Worm (Caenorhabditis elegans) whole organism, L1 larva: ENCODE data around the gene K10G6.5.
A peak's percentile ranks its signal among the peaks of the same experiment; 100 is the strongest.

Experiments used
- C04F5.9 ChIP-seq: sonication (generic microtip); optimal IDR thresholded peaks from 2 replicates; lab custom pipeline; 2016; ENCODE audit warnings: missing genetic modification characterization, missing compliant biosample characterization
- C16A3.4 ChIP-seq: fragments of 150-350 bp; optimal IDR thresholded peaks from 2 replicates; lab custom pipeline; 2014; ENCODE audit warnings: missing biosample characterization, missing genetic modification characterization
- ama-1 ChIP-seq: fragments of 150-350 bp; optimal IDR thresholded peaks from 2 replicates; lab custom pipeline; 2014
- blmp-1 ChIP-seq: fragments of 150-350 bp; optimal IDR thresholded peaks from 2 replicates; lab custom pipeline; 2014; ENCODE audit warnings: missing biosample characterization, missing genetic modification characterization
- ceh-63 ChIP-seq: fragments of 200-800 bp; sonication (Bioruptor generic); optimal IDR thresholded peaks from 2 replicates; lab custom pipeline; 2018; ENCODE audit warnings: mild to moderate bottlenecking, missing genetic modification characterization, missing compliant biosample characterization
- ceh-82 ChIP-seq, 3 experiments: fragments of 150-350 bp in 1 of 3; sonication (generic microtip) in 2 of 3; optimal IDR thresholded peaks; 2 replicates each; lab custom pipeline; 2014 to 2017; ENCODE audit warnings: missing biosample characterization in 3 of 3, missing genetic modification characterization in 3 of 3
- ceh-88 ChIP-seq: fragments of 200-800 bp; sonication (Bioruptor generic); IDR thresholded peaks from 2 replicates; pipeline ENCODE4 v1.3.6; 2022; ENCODE audit warnings: missing genetic modification characterization, missing compliant biosample characterization
- ces-1 ChIP-seq: fragments of 150-350 bp; optimal IDR thresholded peaks from 2 replicates; lab custom pipeline; 2014; ENCODE audit warnings: missing biosample characterization, missing genetic modification reagents, missing genetic modification characterization
- dsc-1 ChIP-seq: sonication (generic microtip); optimal IDR thresholded peaks from 2 replicates; lab custom pipeline; 2016; ENCODE audit warnings: mild to moderate bottlenecking, missing genetic modification characterization, missing compliant biosample characterization
- efl-3 ChIP-seq: fragments of 200-800 bp; sonication (Bioruptor generic); optimal IDR thresholded peaks from 2 replicates; lab custom pipeline; 2018; ENCODE audit warnings: mild to moderate bottlenecking, missing genetic modification characterization, missing compliant biosample characterization
- egl-13 ChIP-seq: sonication (generic microtip); optimal IDR thresholded peaks from 2 replicates; lab custom pipeline; 2016; ENCODE audit warnings: missing genotype, missing genetic modification reagents, missing genetic modification characterization, missing compliant biosample characterization
- egl-27 ChIP-seq, 2 experiments: fragments of 150-350 bp in 1 of 2; sonication (generic microtip); optimal IDR thresholded peaks; 3 replicates each; lab custom pipeline; 2017 to 2018; ENCODE audit warnings: missing biosample characterization in 2 of 2, missing genetic modification characterization in 2 of 2, missing genetic modification reagents in 2 of 2
- elt-2 ChIP-seq: sonication (generic microtip); optimal IDR thresholded peaks from 2 replicates; lab custom pipeline; 2016; ENCODE audit warnings: missing genetic modification characterization, mild to moderate bottlenecking, inconsistent platforms, missing compliant biosample characterization, missing genetic modification reagents
- hlh-17 ChIP-seq: fragments of 200-800 bp; sonication (Bioruptor generic); optimal IDR thresholded peaks from 2 replicates; lab custom pipeline; 2018; ENCODE audit warnings: missing genetic modification characterization, mild to moderate bottlenecking, missing compliant biosample characterization, moderate library complexity, borderline replicate concordance
- hlh-4 ChIP-seq: sonication (generic microtip); optimal IDR thresholded peaks from 2 replicates; lab custom pipeline; 2016; ENCODE audit warnings: mild to moderate bottlenecking, missing genetic modification characterization, missing compliant biosample characterization
- irx-1 ChIP-seq: sonication (generic microtip); optimal IDR thresholded peaks from 2 replicates; lab custom pipeline; 2016; ENCODE audit warnings: missing genetic modification characterization, missing compliant biosample characterization
- lin-13 ChIP-seq: fragments of 150-350 bp; optimal IDR thresholded peaks from 2 replicates; lab custom pipeline; 2014; ENCODE audit warnings: missing biosample characterization, missing genetic modification reagents, missing genetic modification characterization
- lin-14 ChIP-seq: fragments of 200-800 bp; sonication (Bioruptor generic); optimal IDR thresholded peaks from 2 replicates; lab custom pipeline; 2018; ENCODE audit warnings: mild to moderate bottlenecking, missing genetic modification characterization, moderate library complexity, missing compliant biosample characterization
- lin-15B ChIP-seq: fragments of 150-350 bp; sonication (generic microtip); optimal IDR thresholded peaks from 3 replicates; lab custom pipeline; 2014; ENCODE audit warnings: missing biosample characterization, missing genetic modification characterization
- lin-39 ChIP-seq: fragments of 150-350 bp; optimal IDR thresholded peaks from 2 replicates; lab custom pipeline; 2014; ENCODE audit warnings: missing biosample characterization, missing genetic modification reagents, missing genetic modification characterization
- lir-3 ChIP-seq: sonication (generic microtip); optimal IDR thresholded peaks from 2 replicates; lab custom pipeline; 2016; ENCODE audit warnings: mild to moderate bottlenecking, missing genetic modification characterization, moderate library complexity, missing compliant biosample characterization; ENCODE audit not compliant: poor library complexity
- lsy-2 ChIP-seq, 2 experiments: fragments of 150-350 bp; optimal IDR thresholded peaks; 2 replicates each; lab custom pipeline; 2014; ENCODE audit warnings: missing biosample characterization in 2 of 2, missing genetic modification characterization in 2 of 2
- mab-9 ChIP-seq: fragments of 200-800 bp; sonication (Bioruptor generic); IDR thresholded peaks from 2 replicates; pipeline ENCODE4 v1.3.6; 2022; ENCODE audit warnings: missing genetic modification reagents, missing genetic modification characterization, missing compliant biosample characterization
- mep-1 ChIP-seq: fragments of 150-350 bp; optimal IDR thresholded peaks from 2 replicates; lab custom pipeline; 2014; ENCODE audit warnings: missing biosample characterization, missing genetic modification characterization
- nhr-11 ChIP-seq: fragments of 150-350 bp; optimal IDR thresholded peaks from 2 replicates; lab custom pipeline; 2014; ENCODE audit warnings: missing biosample characterization, missing genetic modification characterization
- nhr-19 ChIP-seq: fragments of 200-800 bp; sonication (Bioruptor generic); conservative IDR thresholded peaks from 2 replicates; pipeline ENCODE4 v1.3.6; 2022; ENCODE audit warnings: missing genetic modification characterization, missing compliant biosample characterization
- nhr-28 ChIP-seq: fragments of 150-350 bp; optimal IDR thresholded peaks from 2 replicates; lab custom pipeline; 2014; ENCODE audit warnings: missing biosample characterization, missing genetic modification characterization
- nhr-47 ChIP-seq: sonication (generic microtip); optimal IDR thresholded peaks from 2 replicates; lab custom pipeline; 2016; ENCODE audit warnings: mild to moderate bottlenecking, missing genetic modification characterization, moderate library complexity, missing compliant biosample characterization
- nhr-71 ChIP-seq: sonication (generic microtip); optimal IDR thresholded peaks from 2 replicates; lab custom pipeline; 2016; ENCODE audit warnings: mild to moderate bottlenecking, missing genetic modification characterization, moderate library complexity, missing compliant biosample characterization
- nhr-84 ChIP-seq: sonication (generic microtip); optimal IDR thresholded peaks from 2 replicates; lab custom pipeline; 2017; ENCODE audit warnings: missing biosample characterization, missing genetic modification characterization
- nhr-85 ChIP-seq: sonication (generic microtip); peaks from one replicate; lab custom pipeline; 2016; ENCODE audit warnings: missing genetic modification characterization, inconsistent platforms, missing compliant biosample characterization
- nhr-90 ChIP-seq: sonication (generic microtip); optimal IDR thresholded peaks from 2 replicates; lab custom pipeline; 2016; ENCODE audit warnings: mild to moderate bottlenecking, missing genetic modification characterization, missing compliant biosample characterization; ENCODE audit not compliant: poor library complexity
- pag-3 ChIP-seq: sonication (generic microtip); optimal IDR thresholded peaks from 2 replicates; lab custom pipeline; 2017; ENCODE audit warnings: missing genetic modification characterization, mild to moderate bottlenecking, missing compliant biosample characterization, antibody characterized with exemption, borderline replicate concordance; ENCODE audit not compliant: insufficient read depth
- pax-3 ChIP-seq: fragments of 200-800 bp; sonication (Bioruptor generic); optimal IDR thresholded peaks from 2 replicates; lab custom pipeline; 2018; ENCODE audit warnings: mild to moderate bottlenecking, missing genetic modification characterization, moderate library complexity, missing compliant biosample characterization
- rnt-1 ChIP-seq: sonication (generic microtip); optimal IDR thresholded peaks from 2 replicates; lab custom pipeline; 2016; ENCODE audit warnings: mild to moderate bottlenecking, missing genetic modification characterization, moderate library complexity, missing compliant biosample characterization
- snpc-4 ChIP-seq: fragments of 150-350 bp; optimal IDR thresholded peaks from 2 replicates; lab custom pipeline; 2014; ENCODE audit warnings: missing biosample characterization, missing genetic modification characterization
- snu-23 ChIP-seq: sonication (generic microtip); optimal IDR thresholded peaks from 2 replicates; lab custom pipeline; 2016; ENCODE audit warnings: missing genetic modification characterization, missing compliant biosample characterization
- sox-4 ChIP-seq: sonication (generic microtip); optimal IDR thresholded peaks from 2 replicates; lab custom pipeline; 2016; ENCODE audit warnings: missing genetic modification characterization, missing compliant biosample characterization
- sptf-1 ChIP-seq: fragments of 150-350 bp; optimal IDR thresholded peaks from 2 replicates; lab custom pipeline; 2014; ENCODE audit warnings: missing biosample characterization, missing genetic modification characterization
- sup-37 ChIP-seq: fragments of 200-800 bp; sonication (Bioruptor generic); optimal IDR thresholded peaks from 2 replicates; lab custom pipeline; 2018; ENCODE audit warnings: mild to moderate bottlenecking, missing genetic modification characterization, missing compliant biosample characterization
- unc-30 ChIP-seq: sonication (generic microtip); optimal IDR thresholded peaks from 2 replicates; lab custom pipeline; 2017; ENCODE audit warnings: missing biosample characterization, missing genetic modification characterization
- unc-86 ChIP-seq: sonication (generic microtip); optimal IDR thresholded peaks from 2 replicates; lab custom pipeline; 2016; ENCODE audit warnings: missing genetic modification characterization, missing compliant biosample characterization
- unc-98 ChIP-seq: fragments of 200-800 bp; sonication (Bioruptor generic); IDR thresholded peaks from 2 replicates; pipeline ENCODE4 v1.3.6; 2022; ENCODE audit warnings: missing genetic modification characterization, missing compliant biosample characterization
- xbp-1 ChIP-seq: sonication (generic microtip); optimal IDR thresholded peaks from 2 replicates; lab custom pipeline; 2016; ENCODE audit warnings: missing genetic modification characterization, missing compliant biosample characterization
- zag-1 ChIP-seq: fragments of 150-350 bp; optimal IDR thresholded peaks from 2 replicates; lab custom pipeline; 2014; ENCODE audit warnings: missing biosample characterization, missing genetic modification characterization
- ztf-11 ChIP-seq, 2 experiments: sonication (generic microtip); optimal IDR thresholded peaks; 2 replicates each; lab custom pipeline; 2016 to 2017; ENCODE audit warnings: missing genetic modification characterization in 2 of 2, missing biosample characterization in 1 of 2, missing compliant biosample characterization in 1 of 2
- ztf-4 ChIP-seq: fragments of 150-350 bp; optimal IDR thresholded peaks from 2 replicates; lab custom pipeline; 2014; ENCODE audit warnings: missing biosample characterization, missing genetic modification characterization

K10G6.5 gene

ce11 chrII:3956744-3957143 is 30.3 kb upstream of the K10G6.5 start:
- TF ChIP-seq hlh-4, result no peak
- no peak for TF ChIP-seq lin-39 (tag; lab: Kevin White, UChicago)
- no peak for TF ChIP-seq C16A3.4
- TF ChIP-seq zag-1, result no peak
- TF ChIP-seq nhr-90 (tag; lab: Kevin White, UChicago), result no peak
- TF ChIP-seq ces-1 (GFP tag; lab: Kevin White, UChicago), result no peak
- peak; percentile 2 for TF ChIP-seq ztf-4
- peak; percentile 20 for TF ChIP-seq snu-23 (GFP tag; lab: Kevin White, UChicago)
- no peak for TF ChIP-seq sup-37 (GFP tag; lab: Kevin White, UChicago)
- TF ChIP-seq mab-9, result no peak
- TF ChIP-seq lin-14, result peak; percentile 78
- TF ChIP-seq ceh-82 (tag; optimal IDR thresholded peaks at IDR 0.05; lab: Kevin White, UChicago), result peak in 1 of 3 experiments; percentile 15
- TF ChIP-seq rnt-1 (tag; lab: Kevin White, UChicago), result peak; percentile 34
- TF ChIP-seq unc-86 (tag; lab: Kevin White, UChicago), result no peak
- peak; percentile 41 for TF ChIP-seq irx-1 (tag; lab: Kevin White, UChicago)
- TF ChIP-seq nhr-71 (tag; lab: Kevin White, UChicago), result peak; percentile 46
- TF ChIP-seq egl-27 (tag; optimal IDR thresholded peaks at IDR 0.05; lab: Kevin White, UChicago), result no peak
- no peak for TF ChIP-seq ceh-63 (GFP tag; lab: Kevin White, UChicago)
- TF ChIP-seq C04F5.9 (tag; lab: Kevin White, UChicago), result no peak
- TF ChIP-seq elt-2 (tag; lab: Kevin White, UChicago), result no peak
- no peak for TF ChIP-seq xbp-1
- peak; percentile 37 to 43 for TF ChIP-seq lsy-2 (tag; optimal IDR thresholded peaks at IDR 0.05; lab: Kevin White, UChicago)
- peak; percentile 30 for TF ChIP-seq pag-3 (tag; lab: Kevin White, UChicago)
- no peak for TF ChIP-seq sox-4 (tag; lab: Kevin White, UChicago)
- TF ChIP-seq nhr-85 (tag; lab: Kevin White, UChicago), result no peak
- no peak for TF ChIP-seq efl-3
- no peak for TF ChIP-seq lin-15B (tag; lab: Kevin White, UChicago)
- no peak for TF ChIP-seq nhr-11
- TF ChIP-seq lin-13, result no peak
- peak; percentile 42 for TF ChIP-seq mep-1 (tag; lab: Kevin White, UChicago)
- TF ChIP-seq dsc-1 (tag; lab: Kevin White, UChicago), result peak; percentile 32

ce11 chrII:3957455-3958212 is 29.4 kb upstream of the K10G6.5 start:
- TF ChIP-seq nhr-85 (tag; lab: Kevin White, UChicago), result peak; percentile 1
- TF ChIP-seq ama-1 (lab: Kevin White, UChicago), result no peak
- TF ChIP-seq, all 84 proteins: peak for 1

DNA sequence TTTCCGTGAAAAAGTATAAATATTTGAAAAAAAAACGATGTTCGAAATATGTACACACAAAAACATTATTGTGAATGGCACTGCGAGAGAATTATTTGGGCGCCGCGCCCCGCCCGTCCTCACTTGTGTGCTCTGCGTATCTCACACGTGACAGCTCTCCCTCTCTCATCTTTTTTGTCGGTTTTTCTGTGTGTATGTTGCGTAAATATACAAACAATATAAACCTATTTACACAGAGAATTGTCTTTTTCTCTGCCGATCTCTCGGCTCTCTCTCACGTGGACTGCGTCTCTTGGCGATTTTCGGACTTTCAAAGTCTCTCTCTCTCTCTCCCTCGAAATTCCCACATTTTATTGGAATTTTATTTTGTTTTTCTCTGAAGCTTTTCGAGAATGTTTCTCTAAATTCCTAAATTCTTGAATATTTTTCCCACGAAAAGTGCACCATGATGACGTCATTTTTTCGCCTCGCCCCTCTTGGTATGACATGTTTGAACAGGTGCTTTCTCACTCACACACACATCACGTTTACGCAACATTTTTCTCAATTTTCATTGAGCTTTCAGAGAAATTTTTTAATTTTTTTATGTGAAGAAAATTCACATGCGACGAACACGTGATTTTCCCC is 28.3 kb upstream of the K10G6.5 start:
- TF ChIP-seq unc-30 (tag; lab: Kevin White, UChicago) (no peak), nhr-71 (tag; lab: Kevin White, UChicago) (peak; percentile 89), hlh-4 (peak; percentile 78), nhr-47 (peak; percentile 77), lin-15B (tag; lab: Kevin White, UChicago) (no peak), egl-13 (tag; lab: Kevin White, UChicago) (peak; percentile 14), snpc-4 (no peak), ces-1 (GFP tag; lab: Kevin White, UChicago) (no peak), ztf-11 (tag; optimal IDR thresholded peaks at IDR 0.05; lab: Kevin White, UChicago) (no peak), blmp-1 (tag; lab: Kevin White, UChicago) (no peak), pag-3 (tag; lab: Kevin White, UChicago) (no peak), ztf-4 (peak; percentile 54), nhr-84 (tag; lab: Kevin White, UChicago) (no peak), sptf-1 (tag; lab: Kevin White, UChicago) (no peak), nhr-28 (tag; lab: Kevin White, UChicago) (no peak), egl-27 (tag; optimal IDR thresholded peaks at IDR 0.05; lab: Kevin White, UChicago) (no peak), ceh-88 (GFP tag; lab: Robert Waterston, UW) (0 out of 2 replicates have a peak, but pooled peaks have one; percentile 35), hlh-17 (GFP tag; lab: Kevin White, UChicago) (no peak), ceh-63 (GFP tag; lab: Kevin White, UChicago) (no peak), pax-3 (peak; percentile 45), lir-3 (tag; lab: Kevin White, UChicago) (peak; percentile 66), nhr-19 (GFP tag; lab: Robert Waterston, UW) (peak; percentile 62), unc-98 (GFP tag; lab: Robert Waterston, UW) (0 out of 2 replicates have a peak, but pooled peaks have one; percentile 20)
